Fruit fly (Drosophila melanogaster) whole organism, embryonic: Measurements from ENCODE around the gene CG7896.
A peak's percentile ranks its signal among the peaks of the same experiment; 100 is the strongest.

ENCODE experiments used
- Asciz ChIP-seq: fragments of 200-800 bp; sonication (Bioruptor generic); optimal IDR thresholded peaks from 2 replicates; lab custom pipeline; 2017; ENCODE audit warnings: missing biosample characterization, mild to moderate bottlenecking, missing genetic modification characterization, missing genetic modification reagents
- Atf3 ChIP-seq: fragments of 200-800 bp; sonication (Bioruptor generic); optimal IDR thresholded peaks from 3 replicates; lab custom pipeline; 2016; ENCODE audit warnings: missing biosample characterization, missing genetic modification characterization
- B-H1 ChIP-seq: fragments of 200-800 bp; sonication (Bioruptor generic); IDR thresholded peaks from 3 replicates; pipeline ENCODE4 v1.3.6; 2022; ENCODE audit warnings: missing biosample characterization, missing genetic modification characterization
- BEAF-32 ChIP-seq: fragments of 200-800 bp; sonication (Bioruptor generic); optimal IDR thresholded peaks from 3 replicates; lab custom pipeline; 2017; ENCODE audit warnings: missing biosample characterization, missing genetic modification characterization, mild to moderate bottlenecking, moderate library complexity, missing genetic modification reagents
- CG10274 ChIP-seq: fragments of 200-800 bp; sonication (Bioruptor generic); optimal IDR thresholded peaks from 3 replicates; lab custom pipeline; 2017; ENCODE audit warnings: missing biosample characterization, mild to moderate bottlenecking, missing genetic modification characterization
- CG11247 ChIP-seq: fragments of 200-800 bp; sonication (Bioruptor generic); IDR thresholded peaks from 2 replicates; pipeline ENCODE4 v1.3.6; 2022; ENCODE audit warnings: missing biosample characterization, missing genetic modification characterization
- CG12104 ChIP-seq: fragments of 200-800 bp; sonication (Bioruptor generic); optimal IDR thresholded peaks from 3 replicates; lab custom pipeline; 2016; ENCODE audit warnings: missing biosample characterization, missing genetic modification characterization
- CG12769 ChIP-seq: fragments of 200-800 bp; sonication (Bioruptor generic); optimal IDR thresholded peaks from 2 replicates; lab custom pipeline; 2019; ENCODE audit warnings: missing biosample characterization, mild to moderate bottlenecking, missing genetic modification characterization, moderate library complexity
- CG12942 ChIP-seq: fragments of 200-800 bp; sonication (Bioruptor generic); optimal IDR thresholded peaks from 3 replicates; lab custom pipeline; 2016; ENCODE audit warnings: missing biosample characterization, missing genetic modification characterization
- CG13424 ChIP-seq: fragments of 200-800 bp; sonication (Bioruptor generic); optimal IDR thresholded peaks from 2 replicates; lab custom pipeline; 2019; ENCODE audit warnings: missing biosample characterization, mild to moderate bottlenecking, missing genetic modification characterization, moderate library complexity
- CG14441 ChIP-seq: fragments of 200-800 bp; sonication (Bioruptor generic); IDR thresholded peaks from 2 replicates; pipeline ENCODE4 v1.3.6; 2022; ENCODE audit warnings: missing biosample characterization, missing genetic modification characterization
- CG15514 ChIP-seq: fragments of 200-800 bp; sonication (Bioruptor generic); optimal IDR thresholded peaks from 3 replicates; lab custom pipeline; 2017; ENCODE audit warnings: missing biosample characterization, missing genetic modification characterization, mild to moderate bottlenecking, moderate library complexity, missing genetic modification reagents
- CG18599 ChIP-seq: fragments of 200-800 bp; sonication (Bioruptor generic); optimal IDR thresholded peaks from 3 replicates; lab custom pipeline; 2017; ENCODE audit warnings: missing biosample characterization, missing genetic modification characterization, mild to moderate bottlenecking, moderate library complexity, missing genetic modification reagents
- CG2120 ChIP-seq: fragments of 200-800 bp; sonication (Bioruptor generic); optimal IDR thresholded peaks from 3 replicates; lab custom pipeline; 2016; ENCODE audit warnings: missing biosample characterization, missing genetic modification characterization
- CG2678 ChIP-seq: fragments of 200-800 bp; sonication (Bioruptor generic); optimal IDR thresholded peaks from 3 replicates; lab custom pipeline; 2019; ENCODE audit warnings: missing biosample characterization, mild to moderate bottlenecking, missing genetic modification characterization, moderate library complexity
- CG31224 ChIP-seq: fragments of 200-800 bp; sonication (Bioruptor generic); IDR thresholded peaks from 2 replicates; pipeline ENCODE4 v1.3.6; 2022; ENCODE audit warnings: missing biosample characterization, missing genetic modification characterization
- CG3163 ChIP-seq: fragments of 200-800 bp; sonication (Bioruptor generic); optimal IDR thresholded peaks from 3 replicates; lab custom pipeline; 2016; ENCODE audit warnings: missing biosample characterization, missing genetic modification characterization
- CG32772 ChIP-seq: fragments of 200-800 bp; sonication (Bioruptor generic); IDR thresholded peaks from 2 replicates; pipeline ENCODE4 v1.3.6; 2022; ENCODE audit warnings: missing biosample characterization, missing genetic modification characterization
- CG6765 ChIP-seq: fragments of 200-800 bp; sonication (Bioruptor generic); optimal IDR thresholded peaks from 3 replicates; lab custom pipeline; 2017; ENCODE audit warnings: missing biosample characterization, mild to moderate bottlenecking, missing genetic modification characterization
- CG7928 ChIP-seq: fragments of 200-800 bp; sonication (Bioruptor generic); optimal IDR thresholded peaks from 2 replicates; lab custom pipeline; 2017; ENCODE audit warnings: missing biosample characterization, mild to moderate bottlenecking, missing genetic modification characterization
- CG8290 ChIP-seq, 3 experiments: fragments of 200-800 bp; sonication (Bioruptor generic); optimal IDR thresholded peaks; 2 replicates each; lab custom pipeline; 2016 to 2019; ENCODE audit warnings: missing biosample characterization in 3 of 3, missing genetic modification characterization in 3 of 3, mild to moderate bottlenecking in 2 of 3, moderate library complexity in 1 of 3
- CG9215 ChIP-seq: fragments of 200-800 bp; sonication (Bioruptor generic); IDR thresholded peaks from 2 replicates; pipeline ENCODE4 v1.3.6; 2022; ENCODE audit warnings: missing biosample characterization, missing genetic modification characterization
- CG9932 ChIP-seq: fragments of 200-800 bp; sonication (Bioruptor generic); IDR thresholded peaks from 2 replicates; pipeline ENCODE4 v1.3.6; 2022; ENCODE audit warnings: missing biosample characterization, missing genetic modification characterization
- Gug ChIP-seq: fragments of 200-800 bp; sonication (Bioruptor generic); IDR thresholded peaks from 4 replicates; pipeline ENCODE4 v1.3.6; 2022; ENCODE audit warnings: missing biosample characterization, missing genetic modification characterization
- H2.0 ChIP-seq: fragments of 200-800 bp; sonication (Bioruptor generic); IDR thresholded peaks from 2 replicates; pipeline ENCODE4 v1.3.6; 2022; ENCODE audit warnings: missing biosample characterization, missing genetic modification characterization
- Hmr ChIP-seq: fragments of 200-800 bp; sonication (Bioruptor generic); optimal IDR thresholded peaks from 3 replicates; lab custom pipeline; 2017; ENCODE audit warnings: mild to moderate bottlenecking, missing biosample characterization, missing genetic modification reagents, missing genetic modification characterization
- Hr3 ChIP-seq: fragments of 200-800 bp; sonication (Bioruptor generic); optimal IDR thresholded peaks from 3 replicates; lab custom pipeline; 2016; ENCODE audit warnings: missing biosample characterization, missing genetic modification characterization
- Med ChIP-seq: fragments of 200-800 bp; sonication (Bioruptor generic); peaks from one replicate; lab custom pipeline; 2016; ENCODE audit warnings: missing biosample characterization, missing genetic modification characterization, mild to moderate bottlenecking, inconsistent platforms, moderate library complexity
- NFAT ChIP-seq: fragments of 200-800 bp; sonication (Bioruptor generic); IDR thresholded peaks from 2 replicates; pipeline ENCODE4 v1.3.6; 2022; ENCODE audit warnings: missing biosample characterization, missing genetic modification characterization
- Ptx1 ChIP-seq: fragments of 200-800 bp; sonication (Bioruptor generic); IDR thresholded peaks from 2 replicates; pipeline ENCODE4 v1.3.6; 2022; ENCODE audit warnings: missing biosample characterization, missing genetic modification characterization
- Taf1 ChIP-seq: fragments of 200-800 bp; sonication (Bioruptor generic); IDR thresholded peaks from 2 replicates; pipeline ENCODE4 v1.3.6; 2022; ENCODE audit warnings: missing biosample characterization, missing genetic modification characterization
- Xbp1 ChIP-seq: fragments of 200-800 bp; sonication (Bioruptor generic); optimal IDR thresholded peaks from 3 replicates; lab custom pipeline; 2016; ENCODE audit warnings: missing biosample characterization, mild to moderate bottlenecking, missing genetic modification characterization
- al ChIP-seq: fragments of 200-800 bp; sonication (Bioruptor generic); IDR thresholded peaks from 2 replicates; pipeline ENCODE4 v1.3.6; 2022; ENCODE audit warnings: missing biosample characterization, missing genetic modification characterization
- bcd ChIP-seq: fragments of 200-800 bp; sonication (Bioruptor generic); optimal IDR thresholded peaks from 2 replicates; lab custom pipeline; 2017; ENCODE audit warnings: missing biosample characterization, mild to moderate bottlenecking, missing genetic modification characterization
- cwo ChIP-seq: fragments of 200-800 bp; sonication (Bioruptor generic); optimal IDR thresholded peaks from 3 replicates; lab custom pipeline; 2017; ENCODE audit warnings: missing biosample characterization, missing genetic modification characterization, mild to moderate bottlenecking, moderate library complexity, missing genetic modification reagents
- dpn ChIP-seq, 2 experiments: fragments of 200-800 bp; sonication (Bioruptor generic); optimal IDR thresholded peaks; 3 replicates each; lab custom pipeline; 2016; ENCODE audit warnings: missing biosample characterization in 2 of 2, missing genetic modification characterization in 2 of 2
- gcm ChIP-seq: fragments of 200-800 bp; sonication (Bioruptor generic); optimal IDR thresholded peaks from 2 replicates; lab custom pipeline; 2019; ENCODE audit warnings: missing biosample characterization, mild to moderate bottlenecking, missing genetic modification characterization, moderate library complexity
- grau ChIP-seq: fragments of 200-800 bp; optimal IDR thresholded peaks from 3 replicates; lab custom pipeline; 2019; ENCODE audit warnings: missing biosample characterization, mild to moderate bottlenecking, missing genetic modification characterization, moderate library complexity
- lab ChIP-seq: fragments of 200-800 bp; sonication (Bioruptor generic); optimal IDR thresholded peaks from 3 replicates; lab custom pipeline; 2017; ENCODE audit warnings: missing biosample characterization, missing genetic modification characterization, mild to moderate bottlenecking, moderate library complexity, missing genetic modification reagents
- lmd ChIP-seq: fragments of 200-800 bp; sonication (Bioruptor generic); IDR thresholded peaks from 2 replicates; pipeline ENCODE4 v1.3.6; 2022; ENCODE audit warnings: missing biosample characterization, missing genetic modification characterization
- mam ChIP-seq: fragments of 200-800 bp; sonication (Bioruptor generic); optimal IDR thresholded peaks from 3 replicates; lab custom pipeline; 2016; ENCODE audit warnings: missing biosample characterization, missing genetic modification characterization
- mirr ChIP-seq: fragments of 200-800 bp; sonication (Bioruptor generic); optimal IDR thresholded peaks from 3 replicates; lab custom pipeline; 2018; ENCODE audit warnings: missing biosample characterization, mild to moderate bottlenecking, missing genetic modification characterization
- ranshi ChIP-seq: fragments of 200-800 bp; sonication (Bioruptor generic); IDR thresholded peaks from 2 replicates; pipeline ENCODE4 v1.3.6; 2022; ENCODE audit warnings: missing biosample characterization, missing genetic modification characterization
- rib ChIP-seq: fragments of 200-800 bp; sonication (Bioruptor generic); IDR thresholded peaks from 2 replicates; pipeline ENCODE4 v1.3.6; 2022; ENCODE audit warnings: missing biosample characterization, missing genetic modification characterization
- sens ChIP-seq: fragments of 200-800 bp; sonication (Bioruptor generic); peaks from one replicate; lab custom pipeline; 2016; ENCODE audit warnings: missing biosample characterization, missing genetic modification characterization
- shn ChIP-seq: fragments of 200-800 bp; sonication (Bioruptor generic); optimal IDR thresholded peaks from 3 replicates; lab custom pipeline; 2016; ENCODE audit warnings: missing biosample characterization, missing genetic modification characterization
- slbo ChIP-seq: fragments of 200-800 bp; sonication (Bioruptor generic); IDR thresholded peaks from 2 replicates; pipeline ENCODE4 v1.3.6; 2022; ENCODE audit warnings: missing biosample characterization, missing genetic modification characterization
- yki ChIP-seq: fragments of >200 bp; optimal IDR thresholded peaks from 3 replicates; lab custom pipeline; 2018

CG7896 gene

dm6 chr3R:30012602-30013489, 29.6 kb downstream of the CG7896 start (continued):
- TF ChIP-seq CG12769 (tag; lab: Kevin White, UChicago): no peak
- peak; percentile 38 for TF ChIP-seq CG15514 (GFP tag; lab: Kevin White, UChicago)
- peak; percentile 64 for TF ChIP-seq mirr (GFP tag; lab: Kevin White, UChicago)
- TF ChIP-seq grau: peak; percentile 80
- TF ChIP-seq Hmr (GFP tag; lab: Kevin White, UChicago): peak; percentile 11
- peak; percentile 23 for TF ChIP-seq bcd (GFP tag; lab: Kevin White, UChicago)
- peak; percentile 18 for TF ChIP-seq Xbp1
- TF ChIP-seq CG8290 (GFP tag; optimal IDR thresholded peaks at IDR 0.05; lab: Kevin White, UChicago): no peak
- TF ChIP-seq CG8290 (tag; optimal IDR thresholded peaks at IDR 0.05; lab: Kevin White, UChicago): peak in 1 of 2 experiments; percentile 44
- peak; percentile 56 for TF ChIP-seq lab (GFP tag; lab: Kevin White, UChicago)
- TF ChIP-seq lmd (GFP tag; lab: Robert Waterston, UW): peak; percentile 42; the same call in 1 of the 2 replicates
- peak; percentile 49 for TF ChIP-seq CG2678
- peak; percentile 36; the same call in 1 of the 2 replicates for TF ChIP-seq al
- TF ChIP-seq ranshi: peak; percentile 23; the same call in 1 of the 2 replicates
- TF ChIP-seq CG14441: 0 out of 2 replicates have a peak, but pooled peaks have one; percentile 42
- no peak for TF ChIP-seq Atf3 (GFP tag; lab: Kevin White, UChicago)
- peak; percentile 48; the same call in 1 of the 2 replicates for TF ChIP-seq slbo
- peak; percentile 67 for TF ChIP-seq CG18599 (GFP tag; lab: Kevin White, UChicago)
- peak; percentile 31 for TF ChIP-seq CG6765 (GFP tag; lab: Kevin White, UChicago)
- peak; percentile 42 for TF ChIP-seq CG2120
- TF ChIP-seq CG7928 (GFP tag; lab: Kevin White, UChicago): no peak
- peak; percentile 85 for TF ChIP-seq CG10274
- TF ChIP-seq CG11247 (GFP tag; lab: Robert Waterston, UW): 0 out of 2 replicates have a peak, but pooled peaks have one; percentile 27
- TF ChIP-seq mam: peak; percentile 60
- TF ChIP-seq B-H1: no peak
- no peak for TF ChIP-seq CG3163
- TF ChIP-seq Taf1 (GFP tag; lab: Robert Waterston, UW): peak; percentile 35; the same call in 1 of the 2 replicates
- TF ChIP-seq CG12104 (GFP tag; lab: Kevin White, UChicago): no peak
- TF ChIP-seq CG31224 (GFP tag; lab: Robert Waterston, UW): peak; percentile 43
- TF ChIP-seq gcm: no peak
- peak; percentile 91 for TF ChIP-seq Med (GFP tag; lab: Kevin White, UChicago)
- peak; percentile 27; the same call in 1 of the 2 replicates for TF ChIP-seq CG9215
- peak; percentile 95 for TF ChIP-seq cwo (GFP tag; lab: Kevin White, UChicago)
- TF ChIP-seq BEAF-32: no peak
- peak; percentile 68; the same call in 1 of the 2 replicates for TF ChIP-seq rib (GFP tag; lab: Robert Waterston, UW)
- TF ChIP-seq shn: no peak
- 0 out of 2 replicates have a peak, but pooled peaks have one; percentile 32 for TF ChIP-seq Ptx1 (GFP tag; lab: Robert Waterston, UW)
- 0 out of 2 replicates have a peak, but pooled peaks have one; percentile 16 for TF ChIP-seq CG32772
- TF ChIP-seq dpn (GFP tag; optimal IDR thresholded peaks at IDR 0.05; lab: Kevin White, UChicago): peak in 1 of 2 experiments; percentile 19
- TF ChIP-seq CG13424 (tag; lab: Kevin White, UChicago): no peak
- 0 out of 2 replicates have a peak, but pooled peaks have one; percentile 19 for TF ChIP-seq H2.0 (GFP tag; lab: Robert Waterston, UW)
- TF ChIP-seq Hr3 (GFP tag; lab: Kevin White, UChicago): no peak
- peak; percentile 59 for TF ChIP-seq sens (GFP tag; lab: Kevin White, UChicago)
- no peak for TF ChIP-seq Asciz
- no peak for TF ChIP-seq CG12942 (GFP tag; lab: Kevin White, UChicago)
- 0 out of 4 replicates have a peak, but pooled peaks have one; percentile 20 for TF ChIP-seq Gug (GFP tag; lab: Robert Waterston, UW)
- TF ChIP-seq yki (lab: Kevin White, UChicago): no peak
- TF ChIP-seq CG9932 (GFP tag; lab: Robert Waterston, UW): peak; percentile 73
- TF ChIP-seq NFAT (GFP tag; lab: Robert Waterston, UW): peak; percentile 49; the same call in 1 of the 2 replicates
